Worm (Caenorhabditis elegans) whole organism, late embryonic: Measurements from ENCODE around the gene F11D11.12.
A peak's percentile ranks its signal among the peaks of the same experiment; 100 is the strongest.

Experiments
- C38D4.7 ChIP-seq: fragments of 200-800 bp; sonication (Bioruptor generic); optimal IDR thresholded peaks from 2 replicates; lab custom pipeline; 2018; ENCODE audit warnings: mild to moderate bottlenecking, missing genetic modification characterization, moderate library complexity, missing compliant biosample characterization
- F13H6.1 ChIP-seq: sonication (generic microtip); optimal IDR thresholded peaks from 2 replicates; lab custom pipeline; 2016; ENCODE audit warnings: missing genetic modification characterization, missing compliant biosample characterization
- K02D7.2 ChIP-seq: sonication (generic microtip); optimal IDR thresholded peaks from 2 replicates; lab custom pipeline; 2017; ENCODE audit warnings: mild to moderate bottlenecking, missing genetic modification characterization, missing compliant biosample characterization
- T23F11.4 ChIP-seq: fragments of 200-800 bp; sonication (Bioruptor generic); optimal IDR thresholded peaks from 2 replicates; lab custom pipeline; 2018; ENCODE audit warnings: mild to moderate bottlenecking, missing genetic modification characterization, missing compliant biosample characterization
- Y22D7AL.16 ChIP-seq: sonication (generic microtip); optimal IDR thresholded peaks from 2 replicates; lab custom pipeline; 2016; ENCODE audit warnings: missing genetic modification characterization, missing compliant biosample characterization
- ceh-14 ChIP-seq: sonication (generic microtip); optimal IDR thresholded peaks from 2 replicates; lab custom pipeline; 2016; ENCODE audit warnings: missing genotype, missing genetic modification characterization, missing compliant biosample characterization
- ceh-18 ChIP-seq: sonication (generic microtip); optimal IDR thresholded peaks from 2 replicates; lab custom pipeline; 2016; ENCODE audit warnings: missing genetic modification characterization, missing compliant biosample characterization
- ceh-19 ChIP-seq: fragments of 200-800 bp; sonication (Bioruptor generic); optimal IDR thresholded peaks from 2 replicates; lab custom pipeline; 2018; ENCODE audit warnings: mild to moderate bottlenecking, missing genetic modification characterization, missing compliant biosample characterization
- ceh-22 ChIP-seq: sonication (generic microtip); optimal IDR thresholded peaks from 2 replicates; lab custom pipeline; 2017; ENCODE audit warnings: missing biosample characterization, missing genetic modification characterization
- ceh-24 ChIP-seq: sonication (generic microtip); optimal IDR thresholded peaks from 2 replicates; lab custom pipeline; 2016; ENCODE audit warnings: mild to moderate bottlenecking, missing genetic modification characterization, missing compliant biosample characterization
- ceh-34 ChIP-seq: sonication (generic microtip); optimal IDR thresholded peaks from 2 replicates; lab custom pipeline; 2016; ENCODE audit warnings: mild to moderate bottlenecking, missing genetic modification characterization, missing compliant biosample characterization
- ceh-9 ChIP-seq: sonication (generic microtip); optimal IDR thresholded peaks from 2 replicates; lab custom pipeline; 2016; ENCODE audit warnings: mild to moderate bottlenecking, missing genetic modification characterization, inconsistent platforms, missing compliant biosample characterization
- dmd-4 ChIP-seq: sonication (generic microtip); optimal IDR thresholded peaks from 2 replicates; lab custom pipeline; 2016; ENCODE audit warnings: borderline replicate concordance, missing genetic modification characterization, missing compliant biosample characterization
- dve-1 ChIP-seq: sonication (generic microtip); optimal IDR thresholded peaks from 2 replicates; lab custom pipeline; 2017; ENCODE audit warnings: antibody characterized with exemption, mild to moderate bottlenecking, missing genetic modification characterization, missing compliant biosample characterization
- elt-2 ChIP-seq: sonication (generic microtip); optimal IDR thresholded peaks from 2 replicates; lab custom pipeline; 2016; ENCODE audit warnings: missing genetic modification reagents, missing genetic modification characterization, missing compliant biosample characterization
- ets-4 ChIP-seq: sonication (generic microtip); optimal IDR thresholded peaks from 2 replicates; lab custom pipeline; 2016; ENCODE audit warnings: missing genetic modification characterization, missing compliant biosample characterization
- fax-1 ChIP-seq: sonication (generic microtip); optimal IDR thresholded peaks from 2 replicates; lab custom pipeline; 2016; ENCODE audit warnings: missing genotype, missing genetic modification characterization, missing compliant biosample characterization
- fkh-10 ChIP-seq: fragments of 150-350 bp; optimal IDR thresholded peaks from 2 replicates; lab custom pipeline; 2014; ENCODE audit warnings: missing biosample characterization, missing genetic modification reagents, missing genetic modification characterization
- fkh-6 ChIP-seq: sonication (generic microtip); optimal IDR thresholded peaks from 2 replicates; lab custom pipeline; 2016; ENCODE audit warnings: missing genetic modification characterization, missing compliant biosample characterization
- hlh-15 ChIP-seq: sonication (generic microtip); optimal IDR thresholded peaks from 2 replicates; lab custom pipeline; 2016; ENCODE audit warnings: missing genetic modification characterization, missing compliant biosample characterization
- hlh-30 ChIP-seq: sonication (generic microtip); optimal IDR thresholded peaks from 2 replicates; lab custom pipeline; 2017; ENCODE audit warnings: antibody characterized with exemption, missing genetic modification characterization, missing compliant biosample characterization; ENCODE audit not compliant: insufficient read depth
- hlh-6 ChIP-seq: sonication (generic microtip); optimal IDR thresholded peaks from 2 replicates; lab custom pipeline; 2016; ENCODE audit warnings: missing genotype, missing genetic modification characterization, missing compliant biosample characterization
- madf-2 ChIP-seq: sonication (generic microtip); optimal IDR thresholded peaks from 2 replicates; lab custom pipeline; 2017; ENCODE audit warnings: missing genetic modification characterization, missing compliant biosample characterization
- nfya-1 ChIP-seq: sonication (generic microtip); optimal IDR thresholded peaks from 2 replicates; lab custom pipeline; 2017; ENCODE audit warnings: missing genetic modification characterization, mild to moderate bottlenecking, missing compliant biosample characterization, antibody characterized with exemption, moderate library complexity
- nhr-232 ChIP-seq: sonication (generic microtip); optimal IDR thresholded peaks from 2 replicates; lab custom pipeline; 2016; ENCODE audit warnings: missing genetic modification characterization, missing compliant biosample characterization
- npax-4 ChIP-seq: sonication (generic microtip); optimal IDR thresholded peaks from 2 replicates; lab custom pipeline; 2016; ENCODE audit warnings: missing genetic modification characterization, missing compliant biosample characterization
- pag-3 ChIP-seq: sonication (generic microtip); optimal IDR thresholded peaks from 2 replicates; lab custom pipeline; 2016; ENCODE audit warnings: missing compliant biosample characterization, missing genetic modification characterization, borderline replicate concordance
- pha-2 ChIP-seq: sonication (generic microtip); optimal IDR thresholded peaks from 2 replicates; lab custom pipeline; 2017; ENCODE audit warnings: mild to moderate bottlenecking, missing genetic modification characterization, missing compliant biosample characterization
- pqm-1 ChIP-seq: sonication (generic microtip); optimal IDR thresholded peaks from 2 replicates; lab custom pipeline; 2016; ENCODE audit warnings: missing genetic modification characterization, missing compliant biosample characterization
- sox-4 ChIP-seq: sonication (generic microtip); optimal IDR thresholded peaks from 2 replicates; lab custom pipeline; 2017; ENCODE audit warnings: mild to moderate bottlenecking, missing genetic modification characterization, inconsistent platforms, missing compliant biosample characterization
- ttx-3 ChIP-seq: sonication (generic microtip); optimal IDR thresholded peaks from 2 replicates; lab custom pipeline; 2016; ENCODE audit warnings: missing genetic modification reagents, missing genetic modification characterization, missing compliant biosample characterization
- unc-3 ChIP-seq, 2 experiments: fragments of 200-800 bp in 1 of 2; sonication (Bioruptor generic) in 1 of 2; sonication (generic microtip) in 1 of 2; conservative IDR thresholded peaks in 1 of 2; optimal IDR thresholded peaks in 1 of 2; 2 replicates each; pipeline versions ENCODE4 v1.3.6 to Lab custom; 2016 to 2022; ENCODE audit warnings: missing compliant biosample characterization in 2 of 2, missing genetic modification characterization in 2 of 2, missing genetic modification reagents in 1 of 2
- unc-86 ChIP-seq: sonication (generic microtip); optimal IDR thresholded peaks from 2 replicates; lab custom pipeline; 2016; ENCODE audit warnings: missing genetic modification characterization, missing compliant biosample characterization
- zip-5 ChIP-seq: sonication (generic microtip); optimal IDR thresholded peaks from 2 replicates; lab custom pipeline; 2016; ENCODE audit warnings: missing genetic modification characterization, missing compliant biosample characterization
- ztf-16 ChIP-seq: sonication (generic microtip); optimal IDR thresholded peaks from 2 replicates; lab custom pipeline; 2017; ENCODE audit warnings: missing genetic modification characterization, missing compliant biosample characterization

F11D11.12 gene

DNA sequence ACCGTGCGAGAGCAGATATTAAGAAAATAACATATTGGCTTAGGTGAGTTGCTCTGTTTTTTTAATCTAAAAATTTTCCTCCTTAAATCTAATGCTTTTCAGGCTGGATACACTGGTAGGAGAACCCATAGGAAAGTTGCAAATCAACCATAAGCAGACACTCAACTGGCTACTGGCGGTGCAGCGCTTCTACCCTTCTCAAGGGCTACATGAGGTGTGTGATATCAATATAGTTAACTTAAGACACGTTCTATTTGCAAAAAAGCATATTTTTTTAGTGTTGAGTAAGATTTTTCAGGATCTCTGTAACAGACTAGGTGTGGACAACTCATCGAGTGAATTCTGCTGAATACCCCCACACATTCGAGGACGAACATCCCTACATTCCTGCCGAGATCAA, 42.5 kb downstream of the F11D11.12 start:
- TF ChIP-seq pqm-1 (tag; lab: Kevin White, UChicago): no peak
- no peak for TF ChIP-seq fkh-10 (GFP tag; lab: Kevin White, UChicago)
- TF ChIP-seq nfya-1 (tag; lab: Kevin White, UChicago): no peak
- TF ChIP-seq pag-3 (tag; lab: Kevin White, UChicago): no peak
- no peak for TF ChIP-seq ets-4 (tag; lab: Kevin White, UChicago)
- no peak for TF ChIP-seq sox-4 (tag; lab: Kevin White, UChicago)
- no peak for TF ChIP-seq ceh-19 (GFP tag; lab: Kevin White, UChicago)
- TF ChIP-seq fax-1 (tag; lab: Kevin White, UChicago): no peak
- no peak for TF ChIP-seq unc-86 (tag; lab: Kevin White, UChicago)
- TF ChIP-seq ceh-9 (tag; lab: Kevin White, UChicago): no peak
- TF ChIP-seq T23F11.4 (GFP tag; lab: Kevin White, UChicago): no peak
- TF ChIP-seq hlh-15: no peak

DNA sequence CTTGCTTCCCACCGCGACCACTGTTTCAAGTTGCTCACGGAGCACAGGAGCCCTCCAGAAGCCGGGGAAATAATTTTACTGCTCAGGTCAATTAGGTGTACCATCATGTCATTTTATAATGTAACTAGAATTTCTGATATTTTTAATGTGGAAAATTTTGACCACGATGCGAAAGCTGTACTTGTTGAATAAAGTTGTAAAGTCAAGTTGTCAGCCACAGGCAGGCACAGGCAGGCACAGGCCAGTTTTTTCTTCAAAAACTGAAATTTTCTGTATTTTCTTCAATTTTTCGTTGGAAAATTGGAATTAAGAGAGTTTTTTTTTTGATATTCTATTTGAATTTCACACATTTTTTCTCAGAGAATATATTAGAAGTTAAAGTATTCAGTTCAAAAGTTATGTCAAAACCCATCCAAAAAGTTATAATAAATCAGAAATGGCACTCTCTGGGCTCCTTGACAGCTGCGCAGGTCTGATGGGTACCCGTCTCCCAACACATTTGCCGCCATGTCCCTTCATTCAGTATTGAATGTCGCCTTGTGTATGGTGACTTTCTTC, 44.3 kb downstream of the F11D11.12 start, which contains the start of gene Y17D7C.1:
TSS of gene Y17D7C.1 (plus strand) at position 508 of the 558 bp plus-strand sequence.
- TF ChIP-seq ttx-3 (tag; lab: Kevin White, UChicago) (no peak), ztf-16 (no peak), F13H6.1 (tag; lab: Kevin White, UChicago) (no peak), unc-3 (GFP tag; conservative IDR thresholded peaks at IDR 0.05; lab: Robert Waterston, UW) (no peak), unc-3 (tag; optimal IDR thresholded peaks at IDR 0.05; lab: Kevin White, UChicago) (no peak), Y22D7AL.16 (tag; lab: Kevin White, UChicago) (no peak), C38D4.7 (GFP tag; lab: Kevin White, UChicago) (no peak), nhr-232 (no peak), nfya-1 (tag; lab: Kevin White, UChicago) (no peak), ceh-34 (tag; lab: Kevin White, UChicago) (no peak), ceh-18 (tag; lab: Kevin White, UChicago) (no peak), npax-4 (tag; lab: Kevin White, UChicago) (no peak), pha-2 (tag; lab: Kevin White, UChicago) (no peak), hlh-30 (tag; lab: Kevin White, UChicago) (no peak), K02D7.2 (tag; lab: Kevin White, UChicago) (no peak), ceh-14 (tag; lab: Kevin White, UChicago) (no peak), pqm-1 (tag; lab: Kevin White, UChicago) (no peak)

DNA sequence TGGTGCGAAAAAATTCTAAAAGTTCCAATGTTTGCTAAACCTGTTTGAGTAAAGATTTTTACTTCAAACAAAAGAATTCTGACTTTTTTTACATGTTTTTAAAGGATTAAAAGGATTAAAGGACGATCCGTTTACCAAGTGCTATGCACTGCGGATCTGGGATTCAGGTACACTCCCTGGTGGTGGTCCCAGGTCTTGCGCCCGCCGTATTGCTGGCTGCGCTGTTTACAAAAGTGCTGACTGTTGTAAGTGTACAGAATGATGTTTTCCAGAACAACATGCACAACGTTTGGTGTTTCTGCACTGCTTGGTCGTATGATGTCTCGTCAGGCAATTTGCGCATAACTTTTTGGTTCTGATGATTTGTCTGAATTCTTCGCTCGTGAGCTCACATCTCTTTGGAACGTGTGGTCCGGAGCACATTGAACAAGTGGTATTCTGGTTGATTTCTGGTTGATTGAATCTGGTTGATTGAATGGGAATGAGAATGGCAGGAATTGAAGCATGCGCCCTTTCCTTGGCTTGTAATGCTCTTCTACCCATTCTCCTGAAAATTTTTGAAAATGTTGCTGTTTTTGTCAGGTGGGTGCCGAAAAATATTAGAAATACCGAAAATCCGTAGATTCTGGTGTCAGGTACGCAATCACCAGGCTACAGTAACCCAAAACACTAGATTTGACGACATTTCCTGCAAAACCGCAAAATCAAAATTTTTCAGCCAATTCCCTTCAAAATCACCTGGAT, 45.0 kb downstream of the F11D11.12 start:
- TF ChIP-seq fkh-10 (GFP tag; lab: Kevin White, UChicago) (peak; percentile 18), hlh-6 (tag; lab: Kevin White, UChicago) (no peak), ceh-22 (tag; lab: Kevin White, UChicago) (no peak), dmd-4 (tag; lab: Kevin White, UChicago) (peak; percentile 70), fkh-6 (tag; lab: Kevin White, UChicago) (no peak), pag-3 (tag; lab: Kevin White, UChicago) (no peak), madf-2 (tag; lab: Kevin White, UChicago) (no peak)
- TF ChIP-seq, all 69 proteins: peak for 2

DNA sequence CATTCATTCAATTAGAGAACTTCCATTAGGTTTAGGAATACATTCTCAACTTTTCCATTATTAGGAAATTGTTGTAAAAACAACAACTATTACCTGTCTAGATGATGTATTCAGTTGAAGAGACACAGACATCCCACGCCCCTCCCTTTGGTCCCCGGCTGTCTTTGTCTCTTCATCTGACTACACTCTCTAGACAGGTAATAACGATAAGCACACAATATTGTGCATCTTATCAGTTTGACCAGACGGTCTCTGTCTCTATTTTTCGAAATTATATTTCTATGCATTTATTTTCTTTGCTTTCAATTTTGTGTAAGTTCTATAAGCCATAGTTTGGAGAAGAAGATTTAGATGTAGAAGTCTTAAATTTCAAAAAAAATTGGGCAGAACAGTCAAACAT, 49.2 kb downstream of the F11D11.12 start, which contains the start of gene Y69H2.9:
TSS of gene Y69H2.9 (plus strand) at position 233 of the 400 bp plus-strand sequence.
- TF ChIP-seq K02D7.2 (tag; lab: Kevin White, UChicago): no peak
- peak; percentile 91 for TF ChIP-seq elt-2 (tag; lab: Kevin White, UChicago)
- TF ChIP-seq C38D4.7 (GFP tag; lab: Kevin White, UChicago): no peak
- TF ChIP-seq ceh-24: no peak
- TF ChIP-seq zip-5 (tag; lab: Kevin White, UChicago): no peak
- no peak for TF ChIP-seq ztf-16
- no peak for TF ChIP-seq dve-1 (tag; lab: Kevin White, UChicago)
- no peak for TF ChIP-seq ets-4 (tag; lab: Kevin White, UChicago)
